Fruit fly (Drosophila melanogaster) whole organism, prepupa: ENCODE data around the gene CG3168.
A peak's percentile ranks its signal among the peaks of the same experiment; 100 is the strongest.

Source experiments
- CG10631 ChIP-seq: fragments of 200-800 bp; sonication (Bioruptor generic); optimal IDR thresholded peaks from 2 replicates; lab custom pipeline; 2016; ENCODE audit warnings: missing biosample characterization, missing genetic modification characterization
- CG10669 ChIP-seq: fragments of 200-800 bp; sonication (Bioruptor generic); optimal IDR thresholded peaks from 3 replicates; lab custom pipeline; 2018; ENCODE audit warnings: missing biosample characterization, mild to moderate bottlenecking, missing genetic modification characterization, moderate library complexity
- CG11294 ChIP-seq: fragments of 200-800 bp; sonication (Bioruptor generic); IDR thresholded peaks from 2 replicates; pipeline ENCODE4 v1.3.6; 2022; ENCODE audit warnings: missing biosample characterization, missing genetic modification characterization
- CG11762 ChIP-seq: fragments of 200-800 bp; sonication (Bioruptor generic); optimal IDR thresholded peaks from 3 replicates; lab custom pipeline; 2016; ENCODE audit warnings: missing biosample characterization, missing genetic modification characterization; ENCODE audit not compliant: insufficient read depth
- CG11902 ChIP-seq: fragments of 200-800 bp; sonication (Bioruptor generic); optimal IDR thresholded peaks from 3 replicates; lab custom pipeline; 2016; ENCODE audit warnings: missing biosample characterization, missing genetic modification characterization
- CG15336 ChIP-seq: fragments of 200-800 bp; sonication (Bioruptor generic); IDR thresholded peaks from 2 replicates; pipeline ENCODE4 v1.3.6; 2022; ENCODE audit warnings: missing biosample characterization, missing genetic modification characterization
- CG3032 ChIP-seq: fragments of 200-800 bp; optimal IDR thresholded peaks from 2 replicates; lab custom pipeline; 2019; ENCODE audit warnings: missing biosample characterization, mild to moderate bottlenecking, missing genetic modification characterization, moderate library complexity
- CG31627 ChIP-seq: fragments of 200-800 bp; sonication (Bioruptor generic); optimal IDR thresholded peaks from 3 replicates; lab custom pipeline; 2016; ENCODE audit warnings: missing biosample characterization, missing genetic modification characterization
- CG32006 ChIP-seq: fragments of 200-800 bp; sonication (Bioruptor generic); optimal IDR thresholded peaks from 3 replicates; lab custom pipeline; 2017; ENCODE audit warnings: missing biosample characterization, mild to moderate bottlenecking, missing genetic modification characterization
- CG34406 ChIP-seq: fragments of 200-800 bp; sonication (Bioruptor generic); optimal IDR thresholded peaks from 3 replicates; lab custom pipeline; 2016; ENCODE audit warnings: missing biosample characterization, missing genetic modification characterization
- CG4318 ChIP-seq: fragments of 200-800 bp; sonication (Bioruptor generic); optimal IDR thresholded peaks from 3 replicates; lab custom pipeline; 2017; ENCODE audit warnings: missing biosample characterization, mild to moderate bottlenecking, missing genetic modification characterization
- CG6163 ChIP-seq: fragments of 200-800 bp; sonication (Bioruptor generic); IDR thresholded peaks from 3 replicates; pipeline ENCODE4 v1.3.6; 2022; ENCODE audit warnings: missing biosample characterization, missing genetic modification characterization
- CG6276 ChIP-seq: fragments of 200-800 bp; sonication (Bioruptor generic); optimal IDR thresholded peaks from 2 replicates; lab custom pipeline; 2017; ENCODE audit warnings: missing biosample characterization, mild to moderate bottlenecking, missing genetic modification characterization
- CG6792 ChIP-seq: fragments of 200-800 bp; sonication (Bioruptor generic); optimal IDR thresholded peaks from 3 replicates; lab custom pipeline; 2016; ENCODE audit warnings: missing biosample characterization, missing genetic modification characterization
- CG6808 ChIP-seq: fragments of 200-800 bp; sonication (Bioruptor generic); optimal IDR thresholded peaks from 3 replicates; lab custom pipeline; 2017; ENCODE audit warnings: missing biosample characterization, missing genetic modification characterization, mild to moderate bottlenecking, moderate library complexity, missing genetic modification reagents
- CG6854 ChIP-seq: fragments of 200-800 bp; sonication (Bioruptor generic); optimal IDR thresholded peaks from 2 replicates; lab custom pipeline; 2017; ENCODE audit warnings: missing biosample characterization, mild to moderate bottlenecking, missing genetic modification characterization
- CG7368 ChIP-seq: fragments of 200-800 bp; sonication (Bioruptor generic); optimal IDR thresholded peaks from 3 replicates; lab custom pipeline; 2016; ENCODE audit warnings: missing biosample characterization, missing genetic modification characterization
- CG8119 ChIP-seq: fragments of 200-800 bp; sonication (Bioruptor generic); IDR thresholded peaks from 3 replicates; pipeline ENCODE4 v1.3.6; 2022; ENCODE audit warnings: missing biosample characterization, missing genetic modification characterization
- CG8632 ChIP-seq: fragments of 200-800 bp; sonication (Bioruptor generic); optimal IDR thresholded peaks from 3 replicates; lab custom pipeline; 2016; ENCODE audit warnings: missing biosample characterization, missing genetic modification characterization
- CG9139 ChIP-seq: fragments of 200-800 bp; sonication (Bioruptor generic); optimal IDR thresholded peaks from 3 replicates; lab custom pipeline; 2017; ENCODE audit warnings: missing biosample characterization, mild to moderate bottlenecking, missing genetic modification characterization
- Eip75B ChIP-seq: fragments of 200-800 bp; sonication (Bioruptor generic); optimal IDR thresholded peaks from 3 replicates; lab custom pipeline; 2016; ENCODE audit warnings: missing biosample characterization, missing genetic modification characterization
- Eip78C ChIP-seq: fragments of 200-800 bp; sonication (Bioruptor generic); peaks from one replicate; lab custom pipeline; 2016; ENCODE audit warnings: missing biosample characterization, missing genetic modification characterization
- Eip93F ChIP-seq: fragments of 200-800 bp; sonication (Bioruptor generic); optimal IDR thresholded peaks from 2 replicates; lab custom pipeline; 2016; ENCODE audit warnings: missing biosample characterization, mild to moderate bottlenecking, missing genetic modification characterization
- Ets21C ChIP-seq: fragments of 200-800 bp; sonication (Bioruptor generic); optimal IDR thresholded peaks from 3 replicates; lab custom pipeline; 2016; ENCODE audit warnings: missing biosample characterization, missing genetic modification characterization
- Ets96B ChIP-seq: fragments of 200-800 bp; optimal IDR thresholded peaks from 2 replicates; lab custom pipeline; 2019; ENCODE audit warnings: missing biosample characterization, mild to moderate bottlenecking, missing genetic modification characterization, moderate library complexity
- Hr38 ChIP-seq: sonication (Bioruptor generic); optimal IDR thresholded peaks from 2 replicates; lab custom pipeline; 2016; ENCODE audit warnings: missing biosample characterization, missing genetic modification characterization
- Hr39 ChIP-seq: fragments of 200-800 bp; sonication (Bioruptor generic); optimal IDR thresholded peaks from 2 replicates; lab custom pipeline; 2016; ENCODE audit warnings: missing biosample characterization, missing genetic modification characterization
- Hr4 ChIP-seq: fragments of 200-800 bp; sonication (Bioruptor generic); optimal IDR thresholded peaks from 3 replicates; lab custom pipeline; 2016; ENCODE audit warnings: missing biosample characterization, missing genetic modification characterization
- Lpt ChIP-seq: fragments of 200-800 bp; sonication (Bioruptor generic); optimal IDR thresholded peaks from 3 replicates; lab custom pipeline; 2016; ENCODE audit warnings: missing biosample characterization, missing genetic modification characterization
- Met ChIP-seq: fragments of 200-800 bp; sonication (Bioruptor generic); optimal IDR thresholded peaks from 3 replicates; lab custom pipeline; 2016; ENCODE audit warnings: missing biosample characterization, missing genetic modification characterization
- OdsH ChIP-seq: fragments of 200-800 bp; sonication (Bioruptor generic); optimal IDR thresholded peaks from 3 replicates; lab custom pipeline; 2016; ENCODE audit warnings: missing biosample characterization, missing genetic modification characterization
- Smox ChIP-seq: fragments of 200-800 bp; sonication (Bioruptor generic); optimal IDR thresholded peaks from 3 replicates; lab custom pipeline; 2016; ENCODE audit warnings: missing biosample characterization, missing genetic modification characterization
- Sox102F ChIP-seq: fragments of 200-800 bp; sonication (Bioruptor generic); optimal IDR thresholded peaks from 2 replicates; lab custom pipeline; 2016; ENCODE audit warnings: missing biosample characterization, mild to moderate bottlenecking, missing genetic modification characterization
- Sox14 ChIP-seq: fragments of 200-800 bp; sonication (Bioruptor generic); optimal IDR thresholded peaks from 3 replicates; lab custom pipeline; 2016; ENCODE audit warnings: missing biosample characterization, missing genetic modification characterization
- Sox15 ChIP-seq: fragments of 200-800 bp; sonication (Bioruptor generic); optimal IDR thresholded peaks from 3 replicates; lab custom pipeline; 2016; ENCODE audit warnings: missing biosample characterization, missing genetic modification characterization
- acj6 ChIP-seq: fragments of 200-800 bp; sonication (Bioruptor generic); optimal IDR thresholded peaks from 3 replicates; lab custom pipeline; 2016; ENCODE audit warnings: missing biosample characterization, missing genetic modification characterization
- cyc ChIP-seq: fragments of 200-800 bp; sonication (Bioruptor generic); optimal IDR thresholded peaks from 3 replicates; lab custom pipeline; 2016; ENCODE audit warnings: missing biosample characterization, missing genetic modification characterization
- eg ChIP-seq: fragments of 200-800 bp; sonication (Bioruptor generic); IDR thresholded peaks from 3 replicates; pipeline ENCODE4 v1.3.6; 2022; ENCODE audit warnings: missing biosample characterization, missing genetic modification characterization
- esn ChIP-seq: fragments of 200-800 bp; sonication (Bioruptor generic); optimal IDR thresholded peaks from 2 replicates; lab custom pipeline; 2016; ENCODE audit warnings: missing biosample characterization, mild to moderate bottlenecking, missing genetic modification characterization, moderate library complexity
- fd59A ChIP-seq: fragments of 200-800 bp; sonication (Bioruptor generic); optimal IDR thresholded peaks from 2 replicates; lab custom pipeline; 2017; ENCODE audit warnings: missing biosample characterization, mild to moderate bottlenecking, missing genetic modification characterization, missing genetic modification reagents
- fd85E ChIP-seq: fragments of 200-800 bp; sonication (Bioruptor generic); optimal IDR thresholded peaks from 3 replicates; lab custom pipeline; 2016; ENCODE audit warnings: missing biosample characterization, missing genetic modification characterization
- fkh ChIP-seq: fragments of 200-800 bp; sonication (Bioruptor generic); optimal IDR thresholded peaks from 3 replicates; lab custom pipeline; 2017; ENCODE audit warnings: missing biosample characterization, mild to moderate bottlenecking, missing genetic modification characterization, moderate library complexity
- lz ChIP-seq: fragments of 200-800 bp; sonication (Bioruptor generic); optimal IDR thresholded peaks from 3 replicates; lab custom pipeline; 2016; ENCODE audit warnings: missing biosample characterization, missing genetic modification characterization
- net ChIP-seq: fragments of 200-800 bp; sonication (Bioruptor generic); optimal IDR thresholded peaks from 3 replicates; lab custom pipeline; 2016; ENCODE audit warnings: missing biosample characterization, missing genetic modification characterization
- pdm3 ChIP-seq: fragments of 200-800 bp; sonication (Bioruptor generic); optimal IDR thresholded peaks from 3 replicates; lab custom pipeline; 2016; ENCODE audit warnings: missing biosample characterization, missing genetic modification characterization
- salr ChIP-seq, 2 experiments: fragments of 200-800 bp; sonication (Bioruptor generic); optimal IDR thresholded peaks; 3 replicates each; lab custom pipeline; 2016 to 2018; ENCODE audit warnings: missing biosample characterization in 2 of 2, missing genetic modification characterization in 2 of 2, mild to moderate bottlenecking in 1 of 2
- ss ChIP-seq, 2 experiments: fragments of 200-800 bp; sonication (Bioruptor generic); optimal IDR thresholded peaks; 2 replicates in 1 of 2; 3 replicates in 1 of 2; lab custom pipeline; 2017 to 2018; ENCODE audit warnings: mild to moderate bottlenecking in 2 of 2, missing biosample characterization in 2 of 2, missing genetic modification characterization in 2 of 2, moderate library complexity in 1 of 2
- svp ChIP-seq: fragments of 200-800 bp; sonication (Bioruptor generic); peaks from one replicate; lab custom pipeline; 2016; ENCODE audit warnings: missing biosample characterization, missing genetic modification characterization
- topi ChIP-seq: fragments of 200-800 bp; sonication (Bioruptor generic); optimal IDR thresholded peaks from 3 replicates; lab custom pipeline; 2016; ENCODE audit warnings: missing biosample characterization, missing genetic modification characterization
- vri ChIP-seq: fragments of 200-800 bp; sonication (Bioruptor generic); optimal IDR thresholded peaks from 3 replicates; lab custom pipeline; 2016; ENCODE audit warnings: missing biosample characterization, mild to moderate bottlenecking, missing genetic modification characterization

CG3168 gene

dm6 chrX:6778068-6778467, 38.3 kb upstream of the CG3168 start (continued):
- TF ChIP-seq Eip75B (GFP tag; lab: Kevin White, UChicago): no peak
- peak; percentile 24 for TF ChIP-seq CG6808
- TF ChIP-seq CG6276 (GFP tag; lab: Kevin White, UChicago): no peak
- TF ChIP-seq Hr4: no peak
- TF ChIP-seq Sox15 (GFP tag; lab: Kevin White, UChicago): peak; percentile 2
- TF ChIP-seq Met: peak; percentile 55
- no peak for TF ChIP-seq fd85E

- peak; percentile 84 for TF ChIP-seq net
- peak; percentile 91 for TF ChIP-seq Met
- peak; percentile 72 for TF ChIP-seq CG9139 (GFP tag; lab: Kevin White, UChicago)
- TF ChIP-seq fd59A (GFP tag; lab: Kevin White, UChicago): peak; percentile 90
- TF ChIP-seq Sox14 (GFP tag; lab: Kevin White, UChicago): peak; percentile 91
- 0 out of 2 replicates have a peak, but pooled peaks have one; percentile 25 for TF ChIP-seq CG11294
- peak; percentile 72 for TF ChIP-seq CG4318 (GFP tag; lab: Kevin White, UChicago)
- TF ChIP-seq CG8119 (GFP tag; lab: Robert Waterston, UW): peak; percentile 83
- TF ChIP-seq CG34406 (GFP tag; lab: Kevin White, UChicago): peak; percentile 84
- peak; percentile 88 for TF ChIP-seq OdsH (GFP tag; lab: Kevin White, UChicago)
- peak; percentile 90 for TF ChIP-seq cyc (GFP tag; lab: Kevin White, UChicago)
- peak; percentile 94 for TF ChIP-seq svp (GFP tag; lab: Kevin White, UChicago)
- TF ChIP-seq CG10669 (GFP tag; lab: Kevin White, UChicago): peak; percentile 94
- TF ChIP-seq CG6163 (GFP tag; lab: Robert Waterston, UW): peak; percentile 87
- TF ChIP-seq CG31627 (GFP tag; lab: Kevin White, UChicago): peak; percentile 89
- peak; percentile 83 for TF ChIP-seq Hr4
- TF ChIP-seq Smox: peak; percentile 89
- peak; percentile 89 for TF ChIP-seq CG6792 (GFP tag; lab: Kevin White, UChicago)
- peak; percentile 68 for TF ChIP-seq CG6276 (GFP tag; lab: Kevin White, UChicago)
- TF ChIP-seq CG7368 (GFP tag; lab: Kevin White, UChicago): peak; percentile 80
- peak; percentile 98 for TF ChIP-seq Eip78C (GFP tag; lab: Kevin White, UChicago)
- peak; percentile 90 to 92 for TF ChIP-seq salr (GFP tag; optimal IDR thresholded peaks at IDR 0.05; lab: Kevin White, UChicago)
- peak; percentile 95 for TF ChIP-seq Ets96B
- no peak for TF ChIP-seq Hr38
- peak; percentile 76 for TF ChIP-seq CG15336 (GFP tag; lab: Robert Waterston, UW)
- TF ChIP-seq Ets21C (GFP tag; lab: Kevin White, UChicago): peak; percentile 86
- TF ChIP-seq Hr39 (GFP tag; lab: Kevin White, UChicago): peak; percentile 91
- TF ChIP-seq CG11902 (GFP tag; lab: Kevin White, UChicago): peak; percentile 72
- peak; percentile 41 for TF ChIP-seq Eip93F (GFP tag; lab: Kevin White, UChicago)
- TF ChIP-seq fkh: no peak
- TF ChIP-seq CG8632 (GFP tag; lab: Kevin White, UChicago): peak; percentile 85
- peak; percentile 60 for TF ChIP-seq fd85E
- TF ChIP-seq esn (GFP tag; lab: Kevin White, UChicago): peak; percentile 92
- peak; percentile 87 for TF ChIP-seq acj6
- TF ChIP-seq vri (GFP tag; lab: Kevin White, UChicago): peak; percentile 81
- TF ChIP-seq eg (GFP tag; lab: Robert Waterston, UW): peak; percentile 51; the same call in 2 of the 3 replicates
- peak; percentile 93 for TF ChIP-seq CG3032 (tag; lab: Kevin White, UChicago)
- peak; percentile 91 for TF ChIP-seq CG10631 (GFP tag; lab: Kevin White, UChicago)
- TF ChIP-seq topi (GFP tag; lab: Kevin White, UChicago): peak; percentile 93
- peak; percentile 90 for TF ChIP-seq Sox102F (GFP tag; lab: Kevin White, UChicago)
- TF ChIP-seq pdm3: peak; percentile 89
- peak; percentile 90 for TF ChIP-seq Eip75B (GFP tag; lab: Kevin White, UChicago)
- peak; percentile 90 for TF ChIP-seq lz
- peak; percentile 86 for TF ChIP-seq CG32006
- peak; percentile 87 for TF ChIP-seq CG11762 (GFP tag; lab: Kevin White, UChicago)
- peak; percentile 70 for TF ChIP-seq CG6854 (GFP tag; lab: Kevin White, UChicago)
- TF ChIP-seq Lpt (GFP tag; lab: Kevin White, UChicago): peak; percentile 80
- peak; percentile 75 for TF ChIP-seq Sox15 (GFP tag; lab: Kevin White, UChicago)
- peak; percentile 83 to 92 for TF ChIP-seq ss (GFP tag; optimal IDR thresholded peaks at IDR 0.05; lab: Kevin White, UChicago)
Observed at dm6 chrX:6777394-6777793, 37.6 kb upstream of the CG3168 start.
